Fruit fly (Drosophila melanogaster): ENCODE measurements around the gene CG14132.

The CG14132 gene

dm6 chr3L:11696294-11697116 lies 18.6 kb downstream of the CG14132 start, which contains the start of gene Dph1 (continued):
- TF ChIP-seq Trl (optimal IDR thresholded peaks at IDR 0.05) (no peak), Trl (GFP tag; optimal IDR thresholded peaks at IDR 0.05) (peak; percentile 78), disco-r (GFP tag; optimal IDR thresholded peaks at IDR 0.05) (peak; percentile 74), Atf6 (GFP tag; IDR thresholded peaks at IDR 0.05) (peak; percentile 82), slp2 (GFP tag; optimal IDR thresholded peaks at IDR 0.05) (peak; percentile 82), insv (GFP tag; optimal IDR thresholded peaks at IDR 0.05) (peak in 1 of 2 experiments; percentile 95), tio (GFP tag; optimal IDR thresholded peaks at IDR 0.05) (peak; percentile 58), Spps (tag; optimal IDR thresholded peaks at IDR 0.05) (peak; percentile 28), ken (GFP tag; IDR thresholded peaks at IDR 0.05) (peak; percentile 89), CG9727 (GFP tag; optimal IDR thresholded peaks at IDR 0.05) (peak; percentile 90), CG8388 (GFP tag; optimal IDR thresholded peaks at IDR 0.05) (peak; percentile 73), PHDP (tag; optimal IDR thresholded peaks at IDR 0.05) (peak; percentile 83), Ptx1 (GFP tag; IDR thresholded peaks at IDR 0.05) (no peak; the same call in 1 of the 2 replicates), CG34224 (GFP tag; IDR thresholded peaks at IDR 0.05; ENCODE audit: partially characterized antibody) (peak; percentile 64), Mrtf (GFP tag; IDR thresholded peaks at IDR 0.05) (peak; percentile 87; the same call in 2 of the 3 replicates), esg (GFP tag; conservative IDR thresholded peaks at IDR 0.05) (peak; percentile 82), CG12769 (tag; optimal IDR thresholded peaks at IDR 0.05) (peak; percentile 90), lmd (GFP tag; IDR thresholded peaks at IDR 0.05) (peak; percentile 86; the same call in 1 of the 2 replicates), CG3995 (GFP tag; optimal IDR thresholded peaks at IDR 0.05) (peak; percentile 76), pum (GFP tag; optimal IDR thresholded peaks at IDR 0.05) (peak; percentile 65), sima (GFP tag; optimal IDR thresholded peaks at IDR 0.05) (peak; percentile 2), zen (tag; optimal IDR thresholded peaks at IDR 0.05) (peak; percentile 41), Ravus (GFP tag; IDR thresholded peaks at IDR 0.05) (peak; percentile 14; the same call in 1 of the 2 replicates), H2.0 (GFP tag; IDR thresholded peaks at IDR 0.05) (peak; percentile 77), CG2712 (tag; optimal IDR thresholded peaks at IDR 0.05) (peak; percentile 89), gsb-n (tag; optimal IDR thresholded peaks at IDR 0.05) (peak; percentile 71), CG14710 (tag; optimal IDR thresholded peaks at IDR 0.05) (peak; percentile 76), wor (GFP tag; IDR thresholded peaks at IDR 0.05) (no peak; the same call in 1 of the 2 replicates), CG14050 (GFP tag; IDR thresholded peaks at IDR 0.05) (peak; percentile 82), CG17568 (GFP tag; optimal IDR thresholded peaks at IDR 0.05) (peak; percentile 68), CG4854 (GFP tag; optimal IDR thresholded peaks at IDR 0.05) (peak; percentile 32), klu (GFP tag; IDR thresholded peaks at IDR 0.05) (no peak; the same call in 1 of the 2 replicates), B-H2 (GFP tag; optimal IDR thresholded peaks at IDR 0.05) (peak; percentile 66), Rx (GFP tag; IDR thresholded peaks at IDR 0.05) (peak; percentile 84), Hmr (GFP tag; optimal IDR thresholded peaks at IDR 0.05) (peak; percentile 84), az2 (GFP tag; optimal IDR thresholded peaks at IDR 0.05) (peak; percentile 83), CG15479 (GFP tag; optimal IDR thresholded peaks at IDR 0.05) (peak; percentile 68), abd-A (tag; optimal IDR thresholded peaks at IDR 0.05) (peak; percentile 30), pho (GFP tag; optimal IDR thresholded peaks at IDR 0.05) (peak; percentile 70), CG11247 (GFP tag; IDR thresholded peaks at IDR 0.05) (peak; percentile 69), CG17186 (GFP tag; optimal IDR thresholded peaks at IDR 0.05) (peak; percentile 1), cato (GFP tag; optimal IDR thresholded peaks at IDR 0.05; ENCODE audit: borderline replicate concordance) (peak; percentile 56), chif (GFP tag; optimal IDR thresholded peaks at IDR 0.05) (peak; percentile 69 to 85), CG15696 (tag; optimal IDR thresholded peaks at IDR 0.05) (peak; percentile 50), Meics (GFP tag; optimal IDR thresholded peaks at IDR 0.05) (peak; percentile 88), CG9876 (GFP tag; optimal IDR thresholded peaks at IDR 0.05) (peak; percentile 5), CG3407 (GFP tag; optimal IDR thresholded peaks at IDR 0.05) (peak; percentile 62), Drgx (GFP tag; IDR thresholded peaks at IDR 0.05) (peak; percentile 95), CG4617 (GFP tag; optimal IDR thresholded peaks at IDR 0.05; ENCODE audit: borderline replicate concordance) (peak; percentile 76)

Data from whole organism, embryonic.